Worm (Caenorhabditis elegans) whole organism, L2 larva: ENCODE results near the gene unc-51.

ENCODE experiments used
- C34F6.9 ChIP-seq: fragments of 150-350 bp; optimal IDR thresholded peaks from 2 replicates; lab custom pipeline; 2014; ENCODE audit warnings: missing biosample characterization, missing genetic modification characterization
- Y55F3AM.14 ChIP-seq: fragments of 200-800 bp; sonication (Bioruptor generic); optimal IDR thresholded peaks from 2 replicates; lab custom pipeline; 2018; ENCODE audit warnings: mild to moderate bottlenecking, missing genetic modification characterization, missing compliant biosample characterization
- aly-2 ChIP-seq: fragments of 150-350 bp; optimal IDR thresholded peaks from 2 replicates; lab custom pipeline; 2014; ENCODE audit warnings: missing biosample characterization, missing genetic modification characterization
- ama-1 ChIP-seq: fragments of 150-350 bp; optimal IDR thresholded peaks from 2 replicates; lab custom pipeline; 2018; ENCODE audit warnings: inconsistent platforms
- blmp-1 ChIP-seq: sonication (generic microtip); optimal IDR thresholded peaks from 2 replicates; lab custom pipeline; 2017; ENCODE audit warnings: missing genetic modification characterization, mild to moderate bottlenecking, missing compliant biosample characterization, antibody characterized with exemption, moderate library complexity; ENCODE audit not compliant: insufficient read depth
- ceh-16 ChIP-seq: fragments of 150-350 bp; optimal IDR thresholded peaks from 2 replicates; lab custom pipeline; 2014; ENCODE audit warnings: missing biosample characterization, missing genetic modification characterization
- ceh-82 ChIP-seq: fragments of 150-350 bp; optimal IDR thresholded peaks from 2 replicates; lab custom pipeline; 2014; ENCODE audit warnings: missing biosample characterization, missing genetic modification characterization
- crh-2 ChIP-seq: sonication (generic microtip); optimal IDR thresholded peaks from 2 replicates; lab custom pipeline; 2017; ENCODE audit warnings: missing biosample characterization, missing genetic modification characterization
- dmd-4 ChIP-seq: sonication (generic microtip); optimal IDR thresholded peaks from 2 replicates; lab custom pipeline; 2017; ENCODE audit warnings: missing biosample characterization, missing genetic modification characterization
- elt-1 ChIP-seq: fragments of 150-350 bp; optimal IDR thresholded peaks from 2 replicates; lab custom pipeline; 2014; ENCODE audit warnings: missing biosample characterization, missing genetic modification characterization
- elt-3 ChIP-seq: sonication (generic microtip); optimal IDR thresholded peaks from 2 replicates; lab custom pipeline; 2017; ENCODE audit warnings: missing biosample characterization, missing genetic modification characterization
- fos-1 ChIP-seq: fragments of 150-350 bp; optimal IDR thresholded peaks from 2 replicates; lab custom pipeline; 2014; ENCODE audit warnings: missing biosample characterization, missing genetic modification characterization
- gmeb-1 ChIP-seq: fragments of 150-350 bp; optimal IDR thresholded peaks from 2 replicates; lab custom pipeline; 2014; ENCODE audit warnings: missing biosample characterization, missing genetic modification characterization
- lin-11 ChIP-seq: fragments of 150-350 bp; sonication (generic microtip); optimal IDR thresholded peaks from 2 replicates; lab custom pipeline; 2014; ENCODE audit warnings: missing biosample characterization, missing genetic modification characterization, inconsistent platforms, mixed read lengths
- lin-13 ChIP-seq: fragments of 150-350 bp; optimal IDR thresholded peaks from 2 replicates; lab custom pipeline; 2014; ENCODE audit warnings: missing biosample characterization, missing genetic modification reagents, missing genetic modification characterization
- lin-39 ChIP-seq: fragments of 150-350 bp; optimal IDR thresholded peaks from 2 replicates; lab custom pipeline; 2014; ENCODE audit warnings: missing biosample characterization, missing genetic modification reagents, missing genetic modification characterization
- lsy-2 ChIP-seq, 2 experiments: fragments of 150-350 bp in 1 of 2; sonication (generic microtip) in 1 of 2; optimal IDR thresholded peaks; 2 replicates each; lab custom pipeline; 2014 to 2017; ENCODE audit warnings: missing biosample characterization in 2 of 2, missing genetic modification characterization in 2 of 2
- mab-5 ChIP-seq: fragments of 150-350 bp; optimal IDR thresholded peaks from 2 replicates; lab custom pipeline; 2014; ENCODE audit warnings: missing biosample characterization, missing genetic modification characterization
- mdl-1 ChIP-seq, 2 experiments: fragments of 150-350 bp in 1 of 2; sonication (generic microtip) in 1 of 2; optimal IDR thresholded peaks; 2 replicates each; lab custom pipeline; 2017; ENCODE audit warnings: missing biosample characterization in 2 of 2, missing genetic modification characterization in 2 of 2
- nhr-10 ChIP-seq: sonication (generic microtip); optimal IDR thresholded peaks from 2 replicates; lab custom pipeline; 2017; ENCODE audit warnings: missing biosample characterization, missing genetic modification characterization
- nhr-12 ChIP-seq: fragments of 150-350 bp; optimal IDR thresholded peaks from 2 replicates; lab custom pipeline; 2014; ENCODE audit warnings: missing biosample characterization, missing genetic modification characterization
- nhr-21 ChIP-seq: fragments of 150-350 bp; optimal IDR thresholded peaks from 2 replicates; lab custom pipeline; 2014; ENCODE audit warnings: missing biosample characterization, missing genetic modification characterization
- nhr-23 ChIP-seq: fragments of 150-350 bp; optimal IDR thresholded peaks from 2 replicates; lab custom pipeline; 2014; ENCODE audit warnings: missing biosample characterization, missing genetic modification reagents, missing genetic modification characterization
- nhr-25 ChIP-seq: fragments of 150-350 bp; sonication (generic microtip); optimal IDR thresholded peaks from 3 replicates; lab custom pipeline; 2014; ENCODE audit warnings: missing biosample characterization, missing genetic modification characterization
- nhr-6 ChIP-seq: fragments of 150-350 bp; optimal IDR thresholded peaks from 2 replicates; lab custom pipeline; 2014; ENCODE audit warnings: missing biosample characterization, missing genetic modification characterization
- nhr-77 ChIP-seq: fragments of 150-350 bp; optimal IDR thresholded peaks from 2 replicates; lab custom pipeline; 2014; ENCODE audit warnings: missing biosample characterization, missing genetic modification characterization
- skn-1 ChIP-seq: sonication (generic microtip); optimal IDR thresholded peaks from 2 replicates; lab custom pipeline; 2017; ENCODE audit warnings: missing biosample characterization, missing genetic modification characterization
- sma-3 ChIP-seq: sonication (generic microtip); optimal IDR thresholded peaks from 2 replicates; lab custom pipeline; 2016; ENCODE audit warnings: missing genetic modification reagents, missing genetic modification characterization, missing compliant biosample characterization
- sma-9 ChIP-seq, 2 experiments: fragments of 150-350 bp in 1 of 2; sonication (generic microtip) in 1 of 2; optimal IDR thresholded peaks; 2 replicates each; lab custom pipeline; 2014 to 2016; ENCODE audit warnings: missing genetic modification characterization in 2 of 2, mild to moderate bottlenecking in 1 of 2, missing biosample characterization in 1 of 2, missing compliant biosample characterization in 1 of 2, missing genetic modification reagents in 1 of 2, moderate library complexity in 1 of 2
- unc-55 ChIP-seq: fragments of 150-350 bp; sonication (generic microtip); optimal IDR thresholded peaks from 3 replicates; lab custom pipeline; 2014; ENCODE audit warnings: missing biosample characterization, missing genetic modification reagents, missing genetic modification characterization
- unc-62 ChIP-seq: fragments of 150-350 bp; optimal IDR thresholded peaks from 2 replicates; lab custom pipeline; 2014; ENCODE audit warnings: missing biosample characterization, missing genetic modification reagents, missing genetic modification characterization
- ztf-1 ChIP-seq: fragments of 200-800 bp; sonication (Bioruptor generic); conservative IDR thresholded peaks from 2 replicates; pipeline ENCODE4 v1.3.6; 2022; ENCODE audit warnings: missing genetic modification characterization, missing compliant biosample characterization
- ztf-11 ChIP-seq: sonication (generic microtip); optimal IDR thresholded peaks from 2 replicates; lab custom pipeline; 2017; ENCODE audit warnings: missing biosample characterization, missing genetic modification characterization
- ztf-4 ChIP-seq: fragments of 150-350 bp; optimal IDR thresholded peaks from 2 replicates; lab custom pipeline; 2014; ENCODE audit warnings: missing biosample characterization, missing genetic modification characterization

unc-51 gene

ce11 chrV:20004385-20004784 is at the start of gene unc-51:
Gene unc-51 (minus strand): TSS chrV:20004485.
- no peak for TF ChIP-seq fos-1 (tag; lab: Kevin White, UChicago)
- TF ChIP-seq mdl-1 (tag; optimal IDR thresholded peaks at IDR 0.05; lab: Kevin White, UChicago): no peak
- TF ChIP-seq Y55F3AM.14 (GFP tag; lab: Kevin White, UChicago): no peak
- no peak for TF ChIP-seq nhr-77 (tag; lab: Kevin White, UChicago)
- TF ChIP-seq lin-11: no peak
- no peak for TF ChIP-seq ceh-82 (tag; lab: Kevin White, UChicago)
- no peak for TF ChIP-seq sma-3
- TF ChIP-seq mab-5 (tag; lab: Kevin White, UChicago): no peak
- TF ChIP-seq elt-1 (tag; lab: Kevin White, UChicago): no peak
- no peak for TF ChIP-seq ztf-4 (tag; lab: Kevin White, UChicago)
- no peak for TF ChIP-seq skn-1 (tag; lab: Kevin White, UChicago)
- no peak for TF ChIP-seq lsy-2 (tag; optimal IDR thresholded peaks at IDR 0.05; lab: Kevin White, UChicago)
- no peak for TF ChIP-seq unc-62
- no peak for TF ChIP-seq aly-2 (tag; lab: Kevin White, UChicago)
- TF ChIP-seq crh-2 (tag; lab: Kevin White, UChicago): peak; percentile 28
- peak; percentile 41 for TF ChIP-seq gmeb-1 (tag; lab: Kevin White, UChicago)
- no peak for TF ChIP-seq lin-13
- TF ChIP-seq sma-9 (GFP tag; optimal IDR thresholded peaks at IDR 0.05; lab: Kevin White, UChicago): no peak
- no peak for TF ChIP-seq sma-9 (tag; optimal IDR thresholded peaks at IDR 0.05; lab: Kevin White, UChicago)
- TF ChIP-seq nhr-10 (tag; lab: Kevin White, UChicago): no peak
- peak; percentile 9 for TF ChIP-seq nhr-25 (tag; lab: Kevin White, UChicago)

ce11 chrV:20049065-20049464 is 44.8 kb upstream of the unc-51 start, which contains the start of gene srh-233:
Gene srh-233 (plus strand): TSS chrV:20049365.
- no peak for TF ChIP-seq nhr-23 (tag; lab: Kevin White, UChicago)
- TF ChIP-seq crh-2 (tag; lab: Kevin White, UChicago): no peak
- no peak for TF ChIP-seq Y55F3AM.14 (GFP tag; lab: Kevin White, UChicago)
- TF ChIP-seq elt-1 (tag; lab: Kevin White, UChicago): no peak
- TF ChIP-seq sma-3: no peak
- TF ChIP-seq gmeb-1 (tag; lab: Kevin White, UChicago): no peak
- no peak for TF ChIP-seq nhr-12 (tag; lab: Kevin White, UChicago)
- no peak for TF ChIP-seq mdl-1 (tag; optimal IDR thresholded peaks at IDR 0.05; lab: Kevin White, UChicago)
- TF ChIP-seq dmd-4 (tag; lab: Kevin White, UChicago): no peak
- no peak for TF ChIP-seq sma-9 (GFP tag; optimal IDR thresholded peaks at IDR 0.05; lab: Kevin White, UChicago)
- TF ChIP-seq sma-9 (tag; optimal IDR thresholded peaks at IDR 0.05; lab: Kevin White, UChicago): no peak

- no peak for TF ChIP-seq elt-3 (tag; lab: Kevin White, UChicago)
- no peak for TF ChIP-seq sma-3
- TF ChIP-seq elt-1 (tag; lab: Kevin White, UChicago): no peak
- no peak for TF ChIP-seq nhr-23 (tag; lab: Kevin White, UChicago)
- TF ChIP-seq blmp-1 (tag; lab: Kevin White, UChicago): no peak
- TF ChIP-seq fos-1 (tag; lab: Kevin White, UChicago): no peak
- no peak for TF ChIP-seq lin-39 (tag; lab: Kevin White, UChicago)
- no peak for TF ChIP-seq lin-13
- no peak for TF ChIP-seq unc-55
- TF ChIP-seq nhr-6 (tag; lab: Kevin White, UChicago): no peak
Measured at ce11 chrV:20047310-20047709, 43.0 kb upstream of the unc-51 start, which contains the start of gene spe-19. Gene spe-19 (minus strand): TSS chrV:20047410.

ce11 chrV:20037287-20037686 is 33.0 kb upstream of the unc-51 start, which contains the start of gene Y113G7A.16:
Gene Y113G7A.16 (plus strand): TSS chrV:20037587.
- no peak for TF ChIP-seq sma-9 (GFP tag; optimal IDR thresholded peaks at IDR 0.05; lab: Kevin White, UChicago)
- no peak for TF ChIP-seq sma-9 (tag; optimal IDR thresholded peaks at IDR 0.05; lab: Kevin White, UChicago)
- TF ChIP-seq nhr-21 (tag; lab: Kevin White, UChicago): no peak
- no peak for TF ChIP-seq lin-13
- TF ChIP-seq mdl-1 (tag; optimal IDR thresholded peaks at IDR 0.05; lab: Kevin White, UChicago): no peak
- no peak for TF ChIP-seq blmp-1 (tag; lab: Kevin White, UChicago)
- TF ChIP-seq ceh-16 (tag; lab: Kevin White, UChicago): no peak
- TF ChIP-seq aly-2 (tag; lab: Kevin White, UChicago): no peak
- TF ChIP-seq ztf-1 (GFP tag; lab: Robert Waterston, UW): no peak
- TF ChIP-seq nhr-6 (tag; lab: Kevin White, UChicago): no peak
- TF ChIP-seq ztf-4 (tag; lab: Kevin White, UChicago): no peak
- no peak for TF ChIP-seq C34F6.9
- no peak for TF ChIP-seq ama-1 (lab: Kevin White, UChicago)
- TF ChIP-seq ztf-11 (tag; lab: Kevin White, UChicago): no peak
